Fruit fly (Drosophila melanogaster) whole organism, embryonic: ENCODE data around the gene CG16904.

ENCODE experiments used
- Ada2b ChIP-seq: fragments of 200-800 bp; sonication (Bioruptor generic); IDR thresholded peaks from 2 replicates; pipeline ENCODE4 v1.3.6; 2022; ENCODE audit warnings: missing biosample characterization, missing genetic modification characterization
- Adf1 ChIP-seq: fragments of 200-800 bp; sonication (Bioruptor generic); IDR thresholded peaks from 2 replicates; pipeline ENCODE4 v1.3.6; 2022; ENCODE audit warnings: missing biosample characterization, missing genetic modification characterization
- Aef1 ChIP-seq: fragments of 200-800 bp; sonication (Bioruptor generic); IDR thresholded peaks from 3 replicates; pipeline ENCODE4 v1.3.6; 2022; ENCODE audit warnings: missing biosample characterization, missing genetic modification characterization
- CG1024 ChIP-seq: fragments of 200-800 bp; sonication (Bioruptor generic); IDR thresholded peaks from 2 replicates; pipeline ENCODE4 v1.3.6; 2022; ENCODE audit warnings: missing biosample characterization, missing genetic modification characterization
- CG10462 ChIP-seq: fragments of 200-800 bp; sonication (Bioruptor generic); optimal IDR thresholded peaks from 2 replicates; lab custom pipeline; 2016; ENCODE audit warnings: missing biosample characterization, missing genetic modification characterization
- CG12155 ChIP-seq: fragments of 200-800 bp; sonication (Bioruptor generic); optimal IDR thresholded peaks from 3 replicates; lab custom pipeline; 2016; ENCODE audit warnings: missing biosample characterization, missing genetic modification characterization
- CG1233 ChIP-seq: fragments of 200-800 bp; sonication (Bioruptor generic); optimal IDR thresholded peaks from 4 replicates; lab custom pipeline; 2018; ENCODE audit warnings: missing biosample characterization, mild to moderate bottlenecking, missing genetic modification characterization
- CG13287 ChIP-seq: fragments of 200-800 bp; sonication (Bioruptor generic); IDR thresholded peaks from 2 replicates; pipeline ENCODE4 v1.3.6; 2022; ENCODE audit warnings: missing biosample characterization, missing genetic modification characterization; ENCODE audit not compliant: partially characterized antibody
- CG13775 ChIP-seq: fragments of 200-800 bp; sonication (Bioruptor generic); optimal IDR thresholded peaks from 3 replicates; lab custom pipeline; 2017; ENCODE audit warnings: missing biosample characterization, mild to moderate bottlenecking, missing genetic modification characterization
- CG16813 ChIP-seq: fragments of 200-800 bp; sonication (Bioruptor generic); IDR thresholded peaks from 3 replicates; pipeline ENCODE4 v1.3.6; 2022; ENCODE audit warnings: missing biosample characterization, missing genetic modification characterization; ENCODE audit not compliant: partially characterized antibody
- CG16863 ChIP-seq: fragments of 200-800 bp; sonication (Bioruptor generic); optimal IDR thresholded peaks from 3 replicates; lab custom pipeline; 2016; ENCODE audit warnings: missing biosample characterization, missing genetic modification characterization
- CG17802 ChIP-seq: fragments of 200-800 bp; sonication (Bioruptor generic); optimal IDR thresholded peaks from 2 replicates; lab custom pipeline; 2018; ENCODE audit warnings: missing biosample characterization, mild to moderate bottlenecking, missing genetic modification characterization, moderate library complexity
- CG1832 ChIP-seq: fragments of 200-800 bp; sonication (Bioruptor generic); optimal IDR thresholded peaks from 2 replicates; lab custom pipeline; 2017; ENCODE audit warnings: missing biosample characterization, mild to moderate bottlenecking, missing genetic modification characterization, inconsistent platforms
- CG30403 ChIP-seq: fragments of 200-800 bp; sonication (Bioruptor generic); optimal IDR thresholded peaks from 3 replicates; lab custom pipeline; 2016; ENCODE audit warnings: missing biosample characterization, missing genetic modification characterization
- CG31224 ChIP-seq: fragments of 200-800 bp; sonication (Bioruptor generic); IDR thresholded peaks from 2 replicates; pipeline ENCODE4 v1.3.6; 2022; ENCODE audit warnings: missing biosample characterization, missing genetic modification characterization
- CG4360 ChIP-seq: fragments of 200-800 bp; sonication (Bioruptor generic); IDR thresholded peaks from 2 replicates; pipeline ENCODE4 v1.3.6; 2022; ENCODE audit warnings: missing biosample characterization, missing genetic modification characterization
- CG6175 ChIP-seq: fragments of 200-800 bp; sonication (Bioruptor generic); IDR thresholded peaks from 3 replicates; pipeline ENCODE4 v1.3.6; 2022; ENCODE audit warnings: missing biosample characterization, missing genetic modification characterization
- CG7357 ChIP-seq: fragments of 200-800 bp; sonication (Bioruptor generic); IDR thresholded peaks from 3 replicates; pipeline ENCODE4 v1.3.6; 2022; ENCODE audit warnings: missing biosample characterization, missing genetic modification characterization
- CG7745 ChIP-seq: fragments of 200-800 bp; sonication (Bioruptor generic); optimal IDR thresholded peaks from 2 replicates; lab custom pipeline; 2018; ENCODE audit warnings: missing biosample characterization, mild to moderate bottlenecking, missing genetic modification characterization, moderate library complexity
- CrebB ChIP-seq: fragments of 200-800 bp; sonication (Bioruptor generic); optimal IDR thresholded peaks from 3 replicates; lab custom pipeline; 2018; ENCODE audit warnings: missing biosample characterization, mild to moderate bottlenecking, missing genetic modification characterization
- Doc3 ChIP-seq: fragments of 200-800 bp; sonication (Bioruptor generic); IDR thresholded peaks from 3 replicates; pipeline ENCODE4 v1.3.6; 2022; ENCODE audit warnings: missing biosample characterization, missing genetic modification characterization; ENCODE audit not compliant: partially characterized antibody
- Dp ChIP-seq: fragments of 200-800 bp; sonication (Bioruptor generic); optimal IDR thresholded peaks from 2 replicates; lab custom pipeline; 2018; ENCODE audit warnings: missing biosample characterization, mild to moderate bottlenecking, missing genetic modification characterization, moderate library complexity
- Ets97D ChIP-seq: fragments of 200-800 bp; sonication (Bioruptor generic); optimal IDR thresholded peaks from 3 replicates; lab custom pipeline; 2016; ENCODE audit warnings: missing biosample characterization, missing genetic modification characterization
- H15 ChIP-seq: fragments of 200-800 bp; sonication (Bioruptor generic); IDR thresholded peaks from 3 replicates; pipeline ENCODE4 v1.3.6; 2022; ENCODE audit warnings: missing biosample characterization, missing genetic modification characterization
- HHEX ChIP-seq: fragments of 200-800 bp; sonication (Bioruptor generic); optimal IDR thresholded peaks from 3 replicates; lab custom pipeline; 2017; ENCODE audit warnings: missing biosample characterization, mild to moderate bottlenecking, missing genetic modification characterization, missing genetic modification reagents
- Mad ChIP-seq: fragments of 200-800 bp; sonication (Bioruptor generic); optimal IDR thresholded peaks from 2 replicates; lab custom pipeline; 2016; ENCODE audit warnings: missing biosample characterization, missing genetic modification characterization
- NC2β ChIP-seq: fragments of 200-800 bp; sonication (Bioruptor generic); optimal IDR thresholded peaks from 2 replicates; lab custom pipeline; 2016; ENCODE audit warnings: missing biosample characterization, missing genetic modification characterization
- NFAT ChIP-seq: fragments of 200-800 bp; sonication (Bioruptor generic); IDR thresholded peaks from 2 replicates; pipeline ENCODE4 v1.3.6; 2022; ENCODE audit warnings: missing biosample characterization, missing genetic modification characterization
- Oli ChIP-seq: fragments of 200-800 bp; sonication (Bioruptor generic); optimal IDR thresholded peaks from 2 replicates; lab custom pipeline; 2018; ENCODE audit warnings: missing biosample characterization, mild to moderate bottlenecking, missing genetic modification characterization, moderate library complexity
- Rfx ChIP-seq: fragments of 200-800 bp; sonication (Bioruptor generic); IDR thresholded peaks from 2 replicates; pipeline ENCODE4 v1.3.6; 2022; ENCODE audit warnings: missing biosample characterization, missing genetic modification characterization
- Sox102F ChIP-seq: fragments of 200-800 bp; sonication (Bioruptor generic); optimal IDR thresholded peaks from 2 replicates; lab custom pipeline; 2018; ENCODE audit warnings: missing biosample characterization, mild to moderate bottlenecking, missing genetic modification characterization, moderate library complexity
- ac ChIP-seq: fragments of 200-800 bp; sonication (Bioruptor generic); optimal IDR thresholded peaks from 3 replicates; lab custom pipeline; 2017; ENCODE audit warnings: missing biosample characterization, mild to moderate bottlenecking, missing genetic modification characterization
- aop ChIP-seq: fragments of 200-800 bp; sonication (Bioruptor generic); IDR thresholded peaks from 2 replicates; pipeline ENCODE4 v1.3.6; 2022; ENCODE audit warnings: missing biosample characterization, missing genetic modification characterization
- bbx ChIP-seq: fragments of 200-800 bp; sonication (Bioruptor generic); IDR thresholded peaks from 2 replicates; pipeline ENCODE4 v1.3.6; 2022; ENCODE audit warnings: missing biosample characterization, missing genetic modification characterization; ENCODE audit not compliant: partially characterized antibody
- bowl ChIP-seq: fragments of 200-800 bp; sonication (Bioruptor generic); IDR thresholded peaks from 2 replicates; pipeline ENCODE4 v1.3.6; 2022; ENCODE audit warnings: missing biosample characterization, missing genetic modification characterization
- bsh ChIP-seq, 2 experiments: fragments of 200-800 bp; sonication (Bioruptor generic); optimal IDR thresholded peaks; 2 replicates each; lab custom pipeline; 2017 to 2018; ENCODE audit warnings: mild to moderate bottlenecking in 2 of 2, missing biosample characterization in 2 of 2, missing genetic modification characterization in 2 of 2, moderate library complexity in 1 of 2
- cad ChIP-seq: fragments of >200 bp; optimal IDR thresholded peaks from 2 replicates; lab custom pipeline; 2017; ENCODE audit warnings: missing biosample characterization, missing genetic modification characterization
- cato ChIP-seq: fragments of 200-800 bp; sonication (Bioruptor generic); optimal IDR thresholded peaks from 2 replicates; lab custom pipeline; 2016; ENCODE audit warnings: missing biosample characterization, missing genetic modification characterization, borderline replicate concordance
- chm ChIP-seq: fragments of 200-800 bp; sonication (Bioruptor generic); IDR thresholded peaks from 2 replicates; pipeline ENCODE4 v1.3.6; 2022; ENCODE audit warnings: missing biosample characterization, missing genetic modification characterization
- croc ChIP-seq: fragments of 200-800 bp; sonication (Bioruptor generic); conservative IDR thresholded peaks from 3 replicates; pipeline ENCODE4 v1.3.6; 2022; ENCODE audit warnings: missing biosample characterization, missing genetic modification characterization
- gsb ChIP-seq: fragments of 200-800 bp; sonication (Bioruptor generic); IDR thresholded peaks from 2 replicates; pipeline ENCODE4 v1.3.6; 2022; ENCODE audit warnings: missing biosample characterization, missing genetic modification characterization
- hb ChIP-seq: fragments of 200-800 bp; sonication (Bioruptor generic); IDR thresholded peaks from 3 replicates; pipeline ENCODE4 v1.3.6; 2022; ENCODE audit warnings: missing biosample characterization, missing genetic modification characterization; ENCODE audit not compliant: partially characterized antibody
- hbn ChIP-seq: fragments of 200-800 bp; sonication (Bioruptor generic); IDR thresholded peaks from 2 replicates; pipeline ENCODE4 v1.3.6; 2022; ENCODE audit warnings: missing biosample characterization, missing genetic modification characterization; ENCODE audit not compliant: partially characterized antibody
- her ChIP-seq: fragments of 200-800 bp; sonication (Bioruptor generic); optimal IDR thresholded peaks from 2 replicates; lab custom pipeline; 2016; ENCODE audit warnings: missing biosample characterization, missing genetic modification characterization
- jigr1 ChIP-seq: fragments of 200-800 bp; sonication (Bioruptor generic); IDR thresholded peaks from 3 replicates; pipeline ENCODE4 v1.3.6; 2022; ENCODE audit warnings: missing biosample characterization, missing genetic modification characterization
- p53 ChIP-seq: fragments of 200-800 bp; sonication (Bioruptor generic); optimal IDR thresholded peaks from 2 replicates; lab custom pipeline; 2016; ENCODE audit warnings: missing biosample characterization, missing genetic modification characterization
- peb ChIP-seq: fragments of 200-800 bp; sonication (Bioruptor generic); IDR thresholded peaks from 2 replicates; pipeline ENCODE4 v1.3.6; 2022; ENCODE audit warnings: missing biosample characterization, missing genetic modification characterization
- pzg ChIP-seq: fragments of 200-800 bp; sonication (Bioruptor generic); optimal IDR thresholded peaks from 3 replicates; lab custom pipeline; 2018; ENCODE audit warnings: missing biosample characterization, mild to moderate bottlenecking, missing genetic modification characterization, moderate library complexity
- ranshi ChIP-seq: fragments of 200-800 bp; sonication (Bioruptor generic); IDR thresholded peaks from 2 replicates; pipeline ENCODE4 v1.3.6; 2022; ENCODE audit warnings: missing biosample characterization, missing genetic modification characterization
- run ChIP-seq: fragments of 200-800 bp; sonication (Bioruptor generic); optimal IDR thresholded peaks from 3 replicates; lab custom pipeline; 2018; ENCODE audit warnings: missing biosample characterization, mild to moderate bottlenecking, missing genetic modification characterization
- sens ChIP-seq: fragments of 200-800 bp; sonication (Bioruptor generic); peaks from one replicate; lab custom pipeline; 2016; ENCODE audit warnings: missing biosample characterization, missing genetic modification characterization
- tgo ChIP-seq: fragments of 200-800 bp; sonication (Bioruptor generic); IDR thresholded peaks from 3 replicates; pipeline ENCODE4 v1.3.6; 2022; ENCODE audit warnings: missing biosample characterization, missing genetic modification characterization

CG16904 gene

dm6 chr3R:9793018-9793417 is 23.8 kb downstream of the CG16904 start, which contains the start of gene CG8516 (continued):
- TF ChIP-seq chm (GFP tag; lab: Robert Waterston, UW), result no peak
- no peak for TF ChIP-seq CG16863 (GFP tag; lab: Kevin White, UChicago)
- peak; percentile 43 for TF ChIP-seq Ets97D (GFP tag; lab: Kevin White, UChicago)
- no peak for TF ChIP-seq bsh (GFP tag; optimal IDR thresholded peaks at IDR 0.05; lab: Kevin White, UChicago)
- no peak for TF ChIP-seq Oli (tag; lab: Kevin White, UChicago)
- peak; percentile 68 for TF ChIP-seq sens (GFP tag; lab: Kevin White, UChicago)
- TF ChIP-seq tgo (GFP tag; lab: Robert Waterston, UW), result no peak
- TF ChIP-seq CG13775 (GFP tag; lab: Kevin White, UChicago), result no peak
- peak; percentile 33; the same call in 1 of the 2 replicates for TF ChIP-seq Rfx
- 0 out of 2 replicates have a peak, but pooled peaks have one; percentile 39 for TF ChIP-seq bowl (GFP tag; lab: Robert Waterston, UW)
- no peak for TF ChIP-seq CG6175
- no peak for TF ChIP-seq CG17802
- peak; percentile 83 for TF ChIP-seq pzg
- no peak for TF ChIP-seq hbn
- no peak for TF ChIP-seq aop (GFP tag; lab: Robert Waterston, UW)
- TF ChIP-seq Adf1 (GFP tag; lab: Robert Waterston, UW), result 0 out of 2 replicates have a peak, but pooled peaks have one; percentile 10
- TF ChIP-seq CG16813 (GFP tag; lab: Robert Waterston, UW), result no peak
- no peak for TF ChIP-seq CrebB (tag; lab: Kevin White, UChicago)
- no peak for TF ChIP-seq HHEX
- TF ChIP-seq CG13287 (GFP tag; lab: Robert Waterston, UW), result no peak; the same call in 1 of the 2 replicates
- peak; percentile 17 for TF ChIP-seq CG10462 (GFP tag; lab: Kevin White, UChicago)
- TF ChIP-seq bbx (GFP tag; lab: Robert Waterston, UW), result no peak; the same call in 1 of the 2 replicates
- no peak for TF ChIP-seq gsb (GFP tag; lab: Robert Waterston, UW)
- no peak for TF ChIP-seq NFAT (GFP tag; lab: Robert Waterston, UW)
- TF ChIP-seq H15 (GFP tag; lab: Robert Waterston, UW), result no peak
- no peak for TF ChIP-seq CG7745 (tag; lab: Kevin White, UChicago)
- no peak for TF ChIP-seq run
- peak; percentile 13 for TF ChIP-seq CG30403 (GFP tag; lab: Kevin White, UChicago)
- TF ChIP-seq Mad (GFP tag; lab: Kevin White, UChicago), result no peak
- TF ChIP-seq CG12155 (GFP tag; lab: Kevin White, UChicago), result no peak
- TF ChIP-seq croc (GFP tag; lab: Robert Waterston, UW), result no peak
- TF ChIP-seq cato (GFP tag; lab: Kevin White, UChicago), result no peak
- no peak for TF ChIP-seq ac (GFP tag; lab: Kevin White, UChicago)
- TF ChIP-seq CG31224 (GFP tag; lab: Robert Waterston, UW), result no peak
- peak; percentile 90 for TF ChIP-seq CG4360 (GFP tag; lab: Robert Waterston, UW)
- TF ChIP-seq CG1832 (GFP tag; lab: Kevin White, UChicago), result no peak
- TF ChIP-seq hb, result no peak
- no peak for TF ChIP-seq CG1024 (GFP tag; lab: Robert Waterston, UW)
- TF ChIP-seq Aef1 (GFP tag; lab: Robert Waterston, UW), result peak; percentile 67
- no peak for TF ChIP-seq CG1233
- no peak for TF ChIP-seq Sox102F (GFP tag; lab: Kevin White, UChicago)
- no peak for TF ChIP-seq NC2β (GFP tag; lab: Kevin White, UChicago)
- TF ChIP-seq Doc3 (GFP tag; lab: Robert Waterston, UW), result no peak
- TF ChIP-seq cad (GFP tag; lab: Kevin White, UChicago), result no peak
- TF ChIP-seq peb, result no peak
- TF ChIP-seq CG7357 (GFP tag; lab: Robert Waterston, UW), result no peak
- TF ChIP-seq Ada2b (GFP tag; lab: Robert Waterston, UW), result 0 out of 2 replicates have a peak, but pooled peaks have one; percentile 7
- TF ChIP-seq Dp (GFP tag; lab: Kevin White, UChicago), result peak; percentile 49
- TF ChIP-seq ranshi (GFP tag; lab: Robert Waterston, UW), result no peak
- TF ChIP-seq her (GFP tag; lab: Kevin White, UChicago), result no peak
- TF ChIP-seq jigr1 (GFP tag; lab: Robert Waterston, UW), result no peak
- TF ChIP-seq p53 (GFP tag; lab: Kevin White, UChicago), result no peak
